Worm (Caenorhabditis elegans): ENCODE measurements around the gene zhit-3.

zhit-3 gene

ce11 chrV:10220605-10221004, 8.7 kb upstream of the zhit-3 start, which contains the start of gene C12D8.13:
TSS of gene C12D8.13 (minus strand) at chrV:10220705.
- TF ChIP-seq unc-62 (GFP tag; optimal IDR thresholded peaks at IDR 0.05) (no peak), nhr-80 (tag; optimal IDR thresholded peaks at IDR 0.05) (no peak), lin-35 (GFP tag; optimal IDR thresholded peaks at IDR 0.05) (no peak), aptf-3 (GFP tag; IDR thresholded peaks at IDR 0.05) (no peak), F22D6.2 (tag; optimal IDR thresholded peaks at IDR 0.05) (no peak), K12H6.12 (tag; optimal IDR thresholded peaks at IDR 0.05) (no peak), ceh-100 (GFP tag; IDR thresholded peaks at IDR 0.05) (no peak), snpc-4 (GFP tag; optimal IDR thresholded peaks at IDR 0.05) (no peak), snpc-4 (tag; optimal IDR thresholded peaks at IDR 0.05) (no peak), F55B11.4 (tag; optimal IDR thresholded peaks at IDR 0.05; ENCODE audit: borderline replicate concordance, insufficient read depth) (no peak), ekl-4 (GFP tag; IDR thresholded peaks at IDR 0.05) (no peak), F33H1.4 (GFP tag; IDR thresholded peaks at IDR 0.05) (no peak), rcor-1 (GFP tag; IDR thresholded peaks at IDR 0.05) (no peak)

ce11 chrV:10216724-10217123, 4.8 kb upstream of the zhit-3 start, which contains the start of gene ZK856.14:
TSS of gene ZK856.14 (plus strand) at chrV:10217024.
- no peak for TF ChIP-seq tbp1 (GFP tag; optimal IDR thresholded peaks at IDR 0.05)
- no peak for TF ChIP-seq ceh-27 (GFP tag; optimal IDR thresholded peaks at IDR 0.05)
- no peak for TF ChIP-seq lin-54 (GFP tag; optimal IDR thresholded peaks at IDR 0.05)
- TF ChIP-seq pbrm-1 (GFP tag; IDR thresholded peaks at IDR 0.05), result no peak
- no peak for TF ChIP-seq nhr-80 (tag; optimal IDR thresholded peaks at IDR 0.05)
- TF ChIP-seq ets-4 (GFP tag; optimal IDR thresholded peaks at IDR 0.05), result no peak
- TF ChIP-seq lsl-1 (GFP tag; optimal IDR thresholded peaks at IDR 0.05), result no peak
- TF ChIP-seq egrh-3 (GFP tag; IDR thresholded peaks at IDR 0.05), result no peak

ce11 chrV:10212627-10213026, 700 bp upstream of the zhit-3 start, which contains the start of gene hpo-40:
TSS of gene hpo-40 (plus strand) at chrV:10212927.
- peak; percentile 34 for TF ChIP-seq lsl-1 (GFP tag; optimal IDR thresholded peaks at IDR 0.05)
- no peak for TF ChIP-seq pha-4 (tag; optimal IDR thresholded peaks at IDR 0.05)

ce11 chrV:10210244-10210643, 1.7 kb downstream of the zhit-3 start, which contains the start of gene tftc-3:
TSS of gene tftc-3 (minus strand) at chrV:10210344.
- TF ChIP-seq akir-1 (GFP tag; optimal IDR thresholded peaks at IDR 0.05) (no peak), snpc-1.3 (tag; optimal IDR thresholded peaks at IDR 0.05; ENCODE audit: insufficient read depth) (no peak), unc-130 (GFP tag; optimal IDR thresholded peaks at IDR 0.05) (no peak), hlh-26 (GFP tag; conservative IDR thresholded peaks at IDR 0.05) (no peak), let-526 (GFP tag; IDR thresholded peaks at IDR 0.05) (no peak), sea-2 (GFP tag; IDR thresholded peaks at IDR 0.05) (no peak), zim-3 (tag; optimal IDR thresholded peaks at IDR 0.05) (no peak), K12H6.12 (tag; optimal IDR thresholded peaks at IDR 0.05) (no peak), C06A6.2 (GFP tag; conservative IDR thresholded peaks at IDR 0.05) (no peak), snpc-3.4 (tag; optimal IDR thresholded peaks at IDR 0.05) (no peak), K11D2.4 (GFP tag; IDR thresholded peaks at IDR 0.05) (no peak), F37B4.10 (GFP tag; IDR thresholded peaks at IDR 0.05) (no peak), nhr-27 (tag; optimal IDR thresholded peaks at IDR 0.05) (no peak), nfya-1 (tag; optimal IDR thresholded peaks at IDR 0.05; ENCODE audit: borderline replicate concordance, insufficient read depth) (no peak), repo-1 (tag; optimal IDR thresholded peaks at IDR 0.05) (no peak), ceh-27 (GFP tag; optimal IDR thresholded peaks at IDR 0.05) (no peak), nhr-120 (GFP tag; IDR thresholded peaks at IDR 0.05) (no peak)
